Worm (Caenorhabditis elegans) whole organism, L4 larva: Measurements from ENCODE around the gene nid-1.

Experiments
- daf-8 ChIP-seq: fragments of 200-800 bp; sonication (Bioruptor generic); IDR thresholded peaks from 2 replicates; pipeline ENCODE4 v1.3.6; 2022; ENCODE audit warnings: missing genetic modification characterization, missing compliant biosample characterization
- egl-27 ChIP-seq: sonication (generic microtip); optimal IDR thresholded peaks from 3 replicates; lab custom pipeline; 2017; ENCODE audit warnings: missing biosample characterization, missing genetic modification reagents, missing genetic modification characterization
- fos-1 ChIP-seq: fragments of 150-350 bp; optimal IDR thresholded peaks from 2 replicates; lab custom pipeline; 2014; ENCODE audit warnings: missing biosample characterization, missing genetic modification characterization
- lin-13 ChIP-seq: fragments of 150-350 bp; optimal IDR thresholded peaks from 2 replicates; lab custom pipeline; 2014; ENCODE audit warnings: missing biosample characterization, missing genetic modification reagents, missing genetic modification characterization
- madf-9 ChIP-seq: fragments of 200-800 bp; sonication (Bioruptor generic); conservative IDR thresholded peaks from 2 replicates; pipeline ENCODE4 v1.3.6; 2022; ENCODE audit warnings: missing genetic modification reagents, missing genetic modification characterization, missing compliant biosample characterization
- zfp-2 ChIP-seq: sonication (generic microtip); optimal IDR thresholded peaks from 2 replicates; lab custom pipeline; 2016; ENCODE audit warnings: mild to moderate bottlenecking, missing genetic modification characterization, missing compliant biosample characterization

ce11 chrV:12961085-12961560, 51.2 kb downstream of the nid-1 start, which contains the start of gene mpst-7:
- TF ChIP-seq zfp-2 (tag; lab: Kevin White, UChicago) (no peak), madf-9 (GFP tag; lab: Robert Waterston, UW) (no peak), egl-27 (tag; lab: Kevin White, UChicago) (no peak), lin-13 (GFP tag; lab: Kevin White, UChicago) (no peak), fos-1 (no peak), daf-8 (no peak)
